Worm (Caenorhabditis elegans): ENCODE measurements around the gene rpb-12.
"Not testable (repeated sequence)": the region's sequence is repeated elsewhere in the genome, so short reads cannot be mapped to it uniquely, and the experiment has no call there.

rpb-12 gene

DNA sequence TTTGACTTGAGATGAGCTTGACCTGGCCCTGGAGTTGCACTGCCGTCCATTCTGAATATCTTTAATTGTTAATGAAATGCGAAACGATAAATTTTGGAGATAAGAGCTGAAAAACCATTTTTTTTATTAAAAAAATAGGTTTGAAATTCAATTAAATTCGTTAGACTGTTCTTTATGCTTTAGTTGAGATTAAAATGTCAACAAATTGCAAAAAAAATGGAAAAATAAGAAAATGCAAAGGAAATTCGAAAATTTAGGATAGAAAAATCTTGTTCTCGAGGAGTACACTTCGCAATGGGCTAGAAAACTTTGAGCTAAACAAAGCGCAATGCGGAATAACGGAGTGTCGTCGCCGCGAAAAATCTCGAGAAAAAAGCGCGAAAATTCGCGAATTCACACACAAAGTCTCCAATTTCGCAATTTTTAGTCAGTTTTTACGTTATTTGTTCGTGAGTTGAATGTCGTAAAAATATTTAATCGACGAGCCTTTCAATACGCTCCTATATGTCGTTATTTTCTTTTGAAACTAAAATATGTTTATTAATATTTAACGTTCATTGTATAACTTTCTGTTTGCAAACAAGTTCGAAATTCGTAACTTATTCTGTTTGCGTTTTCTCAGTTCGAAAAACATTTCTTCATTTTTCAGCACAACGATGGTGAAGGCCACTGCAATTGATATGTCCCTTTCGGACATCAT, at the start of gene rpb-12, which contains the start of gene aly-2:
TSS of gene rpb-12 (minus strand) at position 51 of the 700 bp plus-strand sequence.
TSS of gene aly-2 (plus strand) at position 650 of the 700 bp plus-strand sequence.
- TF ChIP-seq unc-62 (GFP tag; optimal IDR thresholded peaks at IDR 0.05): no peak

- not testable (repeated sequence) for TF ChIP-seq unc-62 (GFP tag; optimal IDR thresholded peaks at IDR 0.05)
Measured at ce11 chrIV:9194524-9194923, 47.9 kb upstream of the rpb-12 start, which contains the start of gene C46C2.7. C46C2.7 (plus strand) TSS chrIV:9194824.

ce11 chrIV:9192522-9192921, 45.9 kb upstream of the rpb-12 start, which contains the start of gene C46C2.5:
C46C2.5 (minus strand) TSS chrIV:9192622.
- TF ChIP-seq unc-62 (GFP tag; optimal IDR thresholded peaks at IDR 0.05): no peak

DNA sequence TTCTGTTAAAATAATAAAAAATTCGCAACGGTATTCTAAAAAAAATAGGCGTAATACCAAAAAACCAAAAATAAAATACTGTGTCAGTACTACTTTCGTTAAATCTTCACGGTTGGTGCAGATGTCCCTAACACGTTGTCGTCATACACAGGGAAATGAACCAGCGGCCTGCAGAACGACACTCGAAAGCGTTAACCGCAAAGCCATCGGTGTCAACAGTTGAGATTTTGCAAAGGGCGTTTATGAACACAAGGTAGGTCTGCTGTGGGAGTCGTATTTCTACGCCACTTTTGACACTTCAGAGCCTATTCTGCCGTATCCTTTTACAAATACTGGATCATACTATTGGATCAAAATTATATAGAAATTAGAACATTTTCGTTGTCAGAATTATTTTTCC, 44.5 kb upstream of the rpb-12 start:
- no peak for TF ChIP-seq unc-62 (GFP tag; optimal IDR thresholded peaks at IDR 0.05)

DNA sequence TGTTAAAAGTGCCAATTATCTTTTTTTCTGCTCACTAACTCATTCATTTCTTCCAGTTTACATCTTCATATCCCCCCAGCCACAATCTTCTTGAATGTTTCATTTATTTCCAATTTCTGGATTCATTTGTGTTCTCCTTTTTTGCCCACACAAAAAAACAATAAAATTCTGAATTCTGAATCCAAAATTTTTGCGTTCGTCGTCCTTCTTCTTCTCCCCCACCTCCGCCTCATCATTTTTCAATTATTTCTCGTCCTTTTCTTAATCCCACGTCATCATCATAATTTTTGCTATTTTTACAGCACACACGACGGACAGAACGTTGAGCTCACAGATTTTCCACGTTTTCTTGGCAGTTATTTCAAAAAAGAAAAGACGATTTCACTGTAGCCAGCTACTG, 37.9 kb upstream of the rpb-12 start, which contains the start of gene C07C7.1:
TSS of gene C07C7.1 (plus strand) at position 301 of the 400 bp plus-strand sequence.
- no peak for TF ChIP-seq unc-62 (GFP tag; optimal IDR thresholded peaks at IDR 0.05)

- no peak for TF ChIP-seq unc-62 (GFP tag; optimal IDR thresholded peaks at IDR 0.05)
Measured at ce11 chrIV:9169764-9170163, 23.1 kb upstream of the rpb-12 start.

DNA sequence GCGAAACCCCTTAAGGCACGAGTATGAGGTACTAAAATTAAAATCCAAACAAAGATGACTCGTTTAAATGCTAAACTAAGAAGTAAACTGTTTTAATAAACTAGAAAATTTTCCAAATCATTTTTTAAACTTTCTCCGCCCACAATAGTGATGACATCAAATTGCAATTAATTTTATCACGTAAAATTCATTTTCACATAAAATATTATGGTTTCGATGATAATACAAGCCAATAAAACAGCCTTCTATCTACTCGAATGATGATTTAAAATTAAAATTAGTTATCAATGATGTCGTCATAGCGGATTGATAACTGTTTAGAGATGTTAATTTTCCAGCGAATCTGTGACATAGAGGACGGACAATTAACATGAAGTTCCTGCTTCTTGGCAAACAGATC, 19.0 kb upstream of the rpb-12 start, which contains the start of gene C07C7.3:
TSS of gene C07C7.3 (plus strand) at position 371 of the 400 bp plus-strand sequence.
- no peak for TF ChIP-seq unc-62 (GFP tag; optimal IDR thresholded peaks at IDR 0.05)

- TF ChIP-seq unc-62 (GFP tag; optimal IDR thresholded peaks at IDR 0.05): no peak
Measured at ce11 chrIV:9165027-9165426, 18.4 kb upstream of the rpb-12 start, which contains the start of gene pcp-2. pcp-2 (minus strand) TSS chrIV:9165127.

DNA sequence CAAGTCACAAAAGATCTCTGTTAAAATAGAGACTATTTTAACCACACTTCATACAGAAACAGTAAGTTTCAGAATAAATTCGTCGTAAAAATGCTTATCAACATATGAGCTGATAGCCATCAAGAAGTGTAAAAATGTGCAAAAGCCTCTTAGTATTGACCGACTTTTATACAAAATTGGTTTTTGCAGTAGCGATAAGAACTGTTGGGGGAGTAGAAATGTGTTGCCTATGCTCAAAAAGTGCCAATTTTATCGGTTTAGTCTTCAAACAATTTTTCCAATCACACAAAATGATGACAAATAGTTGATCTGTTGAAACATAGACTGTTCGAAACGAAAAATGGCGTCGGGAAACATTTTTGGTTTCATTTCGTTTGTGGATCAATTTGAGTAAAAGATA, 13.2 kb upstream of the rpb-12 start:
- no peak for TF ChIP-seq unc-62 (GFP tag; optimal IDR thresholded peaks at IDR 0.05)

DNA sequence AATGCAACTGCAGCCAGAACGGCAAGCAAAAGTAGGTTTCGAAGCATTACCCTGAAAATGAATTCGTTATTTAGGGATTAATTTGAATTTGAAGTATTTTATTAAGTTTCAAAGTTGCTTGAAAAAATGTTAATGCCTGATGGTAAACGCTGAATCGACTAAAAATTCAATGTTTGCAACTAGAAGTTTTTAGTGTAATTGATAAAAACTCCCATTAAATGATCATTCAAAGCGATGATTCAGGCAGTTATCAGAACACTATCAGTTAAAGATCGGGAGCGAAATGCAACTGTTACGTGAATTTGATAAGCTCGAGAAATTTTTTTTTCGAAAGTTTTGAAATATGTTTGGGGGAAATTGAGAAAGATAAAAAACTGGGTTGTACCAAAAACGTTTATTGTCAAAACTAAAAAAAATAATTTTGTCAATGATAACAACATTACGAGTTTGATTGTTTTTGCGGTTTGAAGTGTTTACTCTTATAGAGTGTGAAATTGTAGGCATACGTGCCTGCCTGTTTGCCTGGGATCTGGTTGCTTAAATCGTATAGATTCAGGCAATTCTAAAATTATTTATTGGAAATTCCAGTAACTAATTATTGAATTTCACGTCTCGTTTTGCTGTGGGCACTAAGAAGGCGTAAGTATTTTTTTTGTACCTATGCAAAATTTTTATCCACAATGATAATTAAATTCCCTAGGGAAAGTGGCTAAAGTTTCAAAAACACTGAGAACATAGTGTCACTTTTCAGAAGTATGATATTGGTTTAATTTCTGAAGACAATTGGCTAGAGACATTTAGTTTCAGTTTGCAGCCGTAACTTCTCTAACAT, 12.5 kb upstream of the rpb-12 start, which contains the start of gene pcp-3:
TSS of gene pcp-3 (minus strand) at position 51 of the 832 bp plus-strand sequence.
- TF ChIP-seq unc-62 (GFP tag; optimal IDR thresholded peaks at IDR 0.05): no peak

DNA sequence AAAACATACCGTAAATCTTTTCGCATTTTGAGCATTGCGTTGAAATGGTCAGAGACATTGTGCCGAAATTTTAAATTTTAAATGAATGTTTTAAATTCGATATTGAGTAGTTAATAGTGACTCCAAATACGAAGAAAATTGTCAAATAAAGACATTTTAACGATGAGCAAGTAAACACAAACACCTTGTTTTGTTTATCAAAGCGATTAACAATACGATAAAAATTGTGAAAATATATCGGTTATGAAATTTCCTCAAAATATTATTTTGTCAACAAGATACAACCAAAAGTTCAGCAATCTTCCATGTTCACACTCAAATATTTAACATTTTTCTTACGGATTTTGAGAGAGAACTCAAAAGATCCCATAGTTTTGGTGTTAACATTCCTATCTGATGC, 7.6 kb upstream of the rpb-12 start, which contains the start of gene F23B2.10:
TSS of gene F23B2.10 (minus strand) at position 101 of the 400 bp plus-strand sequence.
- no peak for TF ChIP-seq unc-62 (GFP tag; optimal IDR thresholded peaks at IDR 0.05)

DNA sequence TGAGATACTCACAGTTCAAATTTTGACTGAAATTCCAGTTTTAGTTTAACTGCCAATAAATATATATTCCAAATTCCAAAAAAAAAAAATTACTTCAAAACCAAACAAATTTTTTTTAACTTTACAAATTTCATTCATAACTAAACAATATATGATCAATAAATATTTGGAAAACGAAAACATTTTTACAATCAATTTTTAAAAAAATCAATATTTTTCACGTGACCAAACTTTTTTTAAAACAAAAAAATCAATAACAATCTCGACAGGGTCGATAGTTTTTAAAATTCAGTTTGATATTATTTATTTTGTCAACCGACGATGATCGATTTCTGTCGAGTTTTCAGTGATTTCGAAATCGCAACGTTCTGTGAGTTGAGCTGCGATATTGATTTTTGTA, 3.5 kb upstream of the rpb-12 start, which contains the start of gene F23B2.7:
TSS of gene F23B2.7 (plus strand) at position 301 of the 400 bp plus-strand sequence.
- no peak for TF ChIP-seq unc-62 (GFP tag; optimal IDR thresholded peaks at IDR 0.05)

- TF ChIP-seq unc-62 (GFP tag; optimal IDR thresholded peaks at IDR 0.05): no peak
Measured at ce11 chrIV:9146111-9146510, 558 bp downstream of the rpb-12 start, which contains the start of gene daf-10. daf-10 (minus strand) TSS chrIV:9146211.

DNA sequence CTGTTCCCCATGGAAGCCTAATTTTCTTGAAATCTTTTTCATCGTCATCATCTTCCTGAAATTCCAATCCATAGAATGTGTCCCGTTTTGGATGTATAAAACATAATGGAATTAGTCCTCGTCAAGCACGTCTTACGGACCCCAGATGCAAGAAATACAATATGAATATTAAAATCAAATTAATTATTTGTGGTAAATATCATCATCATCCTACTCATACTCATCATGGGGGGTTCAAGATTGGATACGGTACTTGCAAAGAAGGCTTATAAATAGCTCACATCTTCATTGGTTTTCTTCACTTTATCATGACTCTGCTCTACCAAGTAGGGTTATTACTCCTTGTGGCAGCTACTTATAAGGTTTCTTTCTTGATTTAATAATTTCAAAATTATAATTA, 2.3 kb downstream of the rpb-12 start, which contains the start of gene flp-1:
TSS of gene flp-1 (plus strand) at position 301 of the 400 bp plus-strand sequence.
- TF ChIP-seq unc-62 (GFP tag; optimal IDR thresholded peaks at IDR 0.05): no peak

DNA sequence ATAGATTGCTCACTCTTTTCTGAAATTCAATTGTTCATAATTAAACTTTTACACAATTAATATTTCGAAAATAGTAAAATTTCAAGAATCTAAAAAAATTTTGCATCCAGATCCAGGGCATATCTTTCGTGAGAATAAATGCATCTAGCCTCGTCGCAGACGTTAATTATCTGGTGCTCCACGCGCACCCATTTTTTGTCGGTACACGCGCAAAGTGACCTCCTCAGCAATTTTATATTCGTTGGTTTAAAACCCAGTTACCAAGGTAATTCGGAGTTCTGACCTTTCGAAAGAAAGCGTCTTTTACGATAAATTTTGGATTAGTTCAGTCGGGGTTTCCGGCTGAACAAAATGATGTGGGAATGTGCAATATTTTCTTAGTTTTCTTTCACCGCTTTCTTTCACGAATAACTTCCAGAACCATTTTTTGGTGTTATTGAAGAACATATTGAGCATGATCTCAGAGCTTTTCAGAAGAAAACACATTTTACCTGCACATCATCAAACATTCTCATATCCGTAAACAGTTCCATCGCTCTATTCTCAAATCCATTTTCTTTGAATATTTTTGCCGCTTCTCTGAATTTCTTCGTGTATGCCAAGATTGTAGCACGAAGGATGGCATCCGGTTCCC, 6.4 kb downstream of the rpb-12 start:
- no peak for TF ChIP-seq unc-62 (GFP tag; optimal IDR thresholded peaks at IDR 0.05)

Data from whole organism, dauer.